Worm (Caenorhabditis elegans) whole organism, midembryonic: Measurements from ENCODE around the gene Y48B6A.13.

Source experiments
- T22C8.4 ChIP-seq: fragments of 200-800 bp; sonication (Bioruptor generic); IDR thresholded peaks from 2 replicates; pipeline ENCODE4 v1.3.6; 2022; ENCODE audit warnings: missing genetic modification characterization, missing compliant biosample characterization
- flt-1 ChIP-seq: fragments of 200-800 bp; sonication (Bioruptor generic); IDR thresholded peaks from 2 replicates; pipeline ENCODE4 v1.3.6; 2022; ENCODE audit warnings: missing genetic modification characterization, missing compliant biosample characterization
- klf-2 ChIP-seq: fragments of 200-800 bp; sonication (Bioruptor generic); conservative IDR thresholded peaks from 2 replicates; pipeline ENCODE4 v1.3.6; 2022; ENCODE audit warnings: missing genetic modification reagents, missing genetic modification characterization, missing compliant biosample characterization
- med-1 ChIP-seq: sonication (generic microtip); optimal IDR thresholded peaks from 2 replicates; lab custom pipeline; 2017; ENCODE audit warnings: missing genetic modification characterization, mild to moderate bottlenecking, missing compliant biosample characterization, antibody characterized with exemption, missing genetic modification reagents; ENCODE audit not compliant: insufficient read depth
- ref-1 ChIP-seq: fragments of 200-800 bp; sonication (Bioruptor generic); conservative IDR thresholded peaks from 2 replicates; pipeline ENCODE4 v1.3.6; 2022; ENCODE audit warnings: missing genetic modification reagents, missing genetic modification characterization, missing compliant biosample characterization
- tab-1 ChIP-seq: fragments of 200-800 bp; sonication (Bioruptor generic); IDR thresholded peaks from 2 replicates; pipeline ENCODE4 v1.3.6; 2022; ENCODE audit warnings: missing genetic modification characterization, missing compliant biosample characterization
- ztf-23 ChIP-seq: fragments of 200-800 bp; sonication (Bioruptor generic); IDR thresholded peaks from 2 replicates; pipeline ENCODE4 v1.3.6; 2022; ENCODE audit warnings: missing genetic modification reagents, missing genetic modification characterization, missing compliant biosample characterization
- ztf-29 ChIP-seq: fragments of 200-800 bp; sonication (Bioruptor generic); IDR thresholded peaks from 2 replicates; pipeline ENCODE4 v1.3.6; 2022; ENCODE audit warnings: missing genetic modification reagents, missing genetic modification characterization, missing compliant biosample characterization

DNA sequence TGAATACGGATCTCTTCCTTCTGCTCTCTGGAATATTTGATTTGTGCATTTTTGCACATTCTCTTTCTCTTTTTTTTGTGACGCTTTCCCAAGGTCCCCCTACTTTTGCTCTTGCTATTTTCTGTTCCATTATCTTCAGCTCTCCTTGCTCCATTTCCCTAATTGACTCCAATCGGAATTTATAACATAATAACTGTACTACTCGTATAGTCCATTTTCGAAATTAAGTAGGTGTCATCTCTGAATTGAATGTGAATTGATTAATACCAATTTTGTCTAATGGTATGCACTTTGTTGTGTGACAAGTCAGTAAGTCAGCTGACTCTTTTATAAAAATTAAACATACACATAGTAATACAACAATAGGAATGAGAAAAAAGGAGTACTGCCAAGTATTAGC lies 30.1 kb downstream of the Y48B6A.13 start:
- TF ChIP-seq flt-1 = no peak
- TF ChIP-seq klf-2 (GFP tag; lab: Robert Waterston, UW) = no peak
- TF ChIP-seq med-1 (GFP tag; lab: Kevin White, UChicago) = no peak
- no peak for TF ChIP-seq tab-1
- TF ChIP-seq T22C8.4 (GFP tag; lab: Robert Waterston, UW) = no peak
- no peak for TF ChIP-seq ztf-29 (GFP tag; lab: Robert Waterston, UW)
- no peak for TF ChIP-seq ztf-23 (GFP tag; lab: Robert Waterston, UW)
- no peak for TF ChIP-seq ref-1 (GFP tag; lab: Robert Waterston, UW)
